Worm (Caenorhabditis elegans) whole organism, mixed stage, embryonic: ENCODE results near the gene Y50D4A.1.

Experiments
- ceh-39 ChIP-seq: fragments of 150-350 bp; optimal IDR thresholded peaks from 2 replicates; lab custom pipeline; 2014; ENCODE audit warnings: missing biosample characterization, missing genetic modification characterization
- ces-1 ChIP-seq: fragments of 150-350 bp; optimal IDR thresholded peaks from 2 replicates; lab custom pipeline; 2014; ENCODE audit warnings: missing biosample characterization, missing genetic modification reagents, missing genetic modification characterization
- ham-2 ChIP-seq: fragments of 200-800 bp; sonication (Bioruptor generic); optimal IDR thresholded peaks from 2 replicates; lab custom pipeline; 2018; ENCODE audit warnings: mild to moderate bottlenecking, missing genetic modification characterization, missing compliant biosample characterization
- lin-13 ChIP-seq: fragments of 150-350 bp; optimal IDR thresholded peaks from 2 replicates; lab custom pipeline; 2014; ENCODE audit warnings: missing biosample characterization, missing genetic modification characterization
- nhr-12 ChIP-seq: fragments of 150-350 bp; optimal IDR thresholded peaks from 2 replicates; lab custom pipeline; 2014; ENCODE audit warnings: missing biosample characterization, missing genetic modification characterization
- nhr-76 ChIP-seq: sonication (generic microtip); optimal IDR thresholded peaks from 2 replicates; lab custom pipeline; 2017; ENCODE audit warnings: missing biosample characterization, missing genetic modification characterization
- pha-4 ChIP-seq: fragments of 150-350 bp; optimal IDR thresholded peaks from 2 replicates; lab custom pipeline; 2018; ENCODE audit warnings: missing biosample characterization, missing genetic modification reagents, missing genetic modification characterization
- snpc-4 ChIP-seq: fragments of 150-350 bp; optimal IDR thresholded peaks from 2 replicates; lab custom pipeline; 2014; ENCODE audit warnings: missing biosample characterization, missing genetic modification characterization
- unc-62 ChIP-seq: fragments of 150-350 bp; optimal IDR thresholded peaks from 2 replicates; lab custom pipeline; 2014; ENCODE audit warnings: missing biosample characterization, missing genetic modification reagents, missing genetic modification characterization
- ztf-11 ChIP-seq: fragments of 150-350 bp; optimal IDR thresholded peaks from 2 replicates; lab custom pipeline; 2014; ENCODE audit warnings: missing biosample characterization, missing genetic modification characterization

- TF ChIP-seq ztf-11 (no peak), ceh-39 (tag; lab: Kevin White, UChicago) (no peak), ham-2 (GFP tag; lab: Kevin White, UChicago) (no peak), nhr-76 (tag; lab: Kevin White, UChicago) (no peak), ces-1 (no peak), lin-13 (tag; lab: Kevin White, UChicago) (no peak), pha-4 (no peak), unc-62 (GFP tag; lab: Kevin White, UChicago) (no peak), snpc-4 (tag; lab: Kevin White, UChicago) (no peak), nhr-12 (tag; lab: Kevin White, UChicago) (no peak)
Measured at ce11 chrV:1232574-1232973, 24.9 kb downstream of the Y50D4A.1 start.
